Worm (Caenorhabditis elegans) whole organism, young adult: ENCODE data around the gene Y7A5A.9.

Experiments
- F57C9.4 ChIP-seq: sonication (generic microtip); optimal IDR thresholded peaks from 2 replicates; lab custom pipeline; 2017; ENCODE audit warnings: mild to moderate bottlenecking, missing genetic modification characterization, missing compliant biosample characterization
- atf-7 ChIP-seq: sonication (generic microtip); optimal IDR thresholded peaks from 2 replicates; lab custom pipeline; 2017; ENCODE audit warnings: mild to moderate bottlenecking, missing genetic modification characterization, missing compliant biosample characterization

ce11 chrX:15847543-15848087 is 20.6 kb downstream of the Y7A5A.9 start, which contains the start of gene F59F4.3:
- TF ChIP-seq atf-7 (tag; lab: Kevin White, UChicago): no peak
- TF ChIP-seq F57C9.4: no peak
